Worm (Caenorhabditis elegans) whole organism, midembryonic: ENCODE results near the gene R07B1.9.

Experiments used
- T22C8.4 ChIP-seq: fragments of 200-800 bp; sonication (Bioruptor generic); IDR thresholded peaks from 2 replicates; pipeline ENCODE4 v1.3.6; 2022; ENCODE audit warnings: missing genetic modification characterization, missing compliant biosample characterization
- cog-1 ChIP-seq: sonication (generic microtip); optimal IDR thresholded peaks from 2 replicates; lab custom pipeline; 2016; ENCODE audit warnings: missing genetic modification characterization, missing compliant biosample characterization
- flt-1 ChIP-seq: fragments of 200-800 bp; sonication (Bioruptor generic); IDR thresholded peaks from 2 replicates; pipeline ENCODE4 v1.3.6; 2022; ENCODE audit warnings: missing genetic modification characterization, missing compliant biosample characterization
- klf-2 ChIP-seq: fragments of 200-800 bp; sonication (Bioruptor generic); conservative IDR thresholded peaks from 2 replicates; pipeline ENCODE4 v1.3.6; 2022; ENCODE audit warnings: missing genetic modification reagents, missing genetic modification characterization, missing compliant biosample characterization
- med-1 ChIP-seq: sonication (generic microtip); optimal IDR thresholded peaks from 2 replicates; lab custom pipeline; 2017; ENCODE audit warnings: missing genetic modification characterization, mild to moderate bottlenecking, missing compliant biosample characterization, antibody characterized with exemption, missing genetic modification reagents; ENCODE audit not compliant: insufficient read depth
- ref-1 ChIP-seq: fragments of 200-800 bp; sonication (Bioruptor generic); conservative IDR thresholded peaks from 2 replicates; pipeline ENCODE4 v1.3.6; 2022; ENCODE audit warnings: missing genetic modification reagents, missing genetic modification characterization, missing compliant biosample characterization
- tab-1 ChIP-seq: fragments of 200-800 bp; sonication (Bioruptor generic); IDR thresholded peaks from 2 replicates; pipeline ENCODE4 v1.3.6; 2022; ENCODE audit warnings: missing genetic modification characterization, missing compliant biosample characterization
- ztf-23 ChIP-seq: fragments of 200-800 bp; sonication (Bioruptor generic); IDR thresholded peaks from 2 replicates; pipeline ENCODE4 v1.3.6; 2022; ENCODE audit warnings: missing genetic modification reagents, missing genetic modification characterization, missing compliant biosample characterization

- TF ChIP-seq ref-1 (no peak), flt-1 (no peak), T22C8.4 (GFP tag; lab: Robert Waterston, UW) (no peak), klf-2 (GFP tag; lab: Robert Waterston, UW) (no peak), tab-1 (no peak), cog-1 (tag; lab: Kevin White, UChicago) (no peak), med-1 (no peak), ztf-23 (GFP tag; lab: Robert Waterston, UW) (no peak)
Observed at ce11 chrX:9856618-9857017, 20.6 kb upstream of the R07B1.9 start, which contains the start of gene R07B1.11.
